Fruit fly (Drosophila melanogaster): ENCODE data around the gene CG9967.

Gene CG9967

DNA sequence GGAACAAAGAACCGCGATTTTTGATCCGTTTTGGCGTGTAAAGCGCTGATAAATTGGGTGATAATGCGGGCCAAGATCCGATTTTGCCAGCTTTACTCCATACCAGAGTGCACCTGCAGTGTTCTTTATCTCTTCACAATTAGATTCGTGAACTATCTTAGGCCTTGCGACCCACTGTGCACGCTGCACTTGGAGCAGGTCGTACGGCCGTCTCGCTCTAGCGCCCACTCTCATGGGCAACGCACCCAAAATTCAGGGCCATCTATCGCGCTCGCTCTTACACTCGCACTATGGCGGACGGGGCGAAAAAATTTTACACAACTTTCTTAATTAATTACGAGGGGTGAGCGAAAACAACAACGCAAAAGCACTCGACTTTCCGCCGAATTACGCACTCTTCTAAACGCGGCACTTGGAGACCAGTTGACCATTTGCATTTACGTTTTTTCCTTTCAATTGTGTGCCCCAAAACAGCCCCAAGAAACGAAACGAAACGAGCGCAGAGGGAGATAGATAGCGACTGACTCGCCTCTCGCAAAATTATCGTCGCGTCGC is 7.1 kb upstream of the CG9967 start:
- TF ChIP-seq CG7045 (GFP tag; optimal IDR thresholded peaks at IDR 0.05) (no peak), toe (GFP tag; optimal IDR thresholded peaks at IDR 0.05) (peak; percentile 2)

DNA sequence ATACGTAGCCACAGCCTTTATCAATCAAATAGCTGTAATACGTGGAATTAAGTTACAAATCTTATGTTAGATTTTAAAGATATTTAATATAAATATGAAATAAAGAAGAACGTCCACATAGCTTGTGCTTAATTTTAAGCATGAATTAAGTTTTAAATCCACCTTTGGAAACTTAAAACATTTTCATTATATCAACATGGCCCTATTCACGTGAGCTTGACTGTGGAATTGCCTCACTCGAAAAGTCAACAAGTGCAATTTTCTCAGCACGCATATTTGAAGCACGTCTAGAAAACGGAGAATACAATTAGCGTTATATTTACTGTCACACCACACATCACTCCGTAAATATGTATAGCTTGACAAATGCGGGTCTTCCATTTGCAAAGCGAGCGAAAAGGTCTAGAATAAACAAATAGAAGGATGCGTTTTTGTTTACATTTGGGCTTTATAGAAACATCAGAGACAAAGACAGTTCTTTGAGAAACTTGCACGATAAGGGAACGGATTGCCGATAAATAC is 6.5 kb upstream of the CG9967 start:
- TF ChIP-seq CG33017 (tag; optimal IDR thresholded peaks at IDR 0.05) (peak; percentile 98), bab1 (GFP tag; optimal IDR thresholded peaks at IDR 0.05) (peak; percentile 97), kay (GFP tag; ENCODE audit: borderline replicate concordance) (peak; percentile 96), CG7101 (tag; optimal IDR thresholded peaks at IDR 0.05) (peak; percentile 97), cic (GFP tag; optimal IDR thresholded peaks at IDR 0.05) (peak; percentile 92), CG14711 (tag; optimal IDR thresholded peaks at IDR 0.05) (peak; percentile 95), CG5204 (GFP tag; optimal IDR thresholded peaks at IDR 0.05) (peak; percentile 87), Crg-1 (GFP tag; optimal IDR thresholded peaks at IDR 0.05) (peak; percentile 91), ovo (GFP tag; optimal IDR thresholded peaks at IDR 0.05) (peak; percentile 90), cnc (optimal IDR thresholded peaks at IDR 0.05) (no peak), toe (GFP tag; optimal IDR thresholded peaks at IDR 0.05) (peak; percentile 88), CG1620 (GFP tag; optimal IDR thresholded peaks at IDR 0.05) (peak; percentile 89), tj (GFP tag; optimal IDR thresholded peaks at IDR 0.05) (peak; percentile 86), Mnt (GFP tag; optimal IDR thresholded peaks at IDR 0.05) (peak; percentile 79), pad (GFP tag; optimal IDR thresholded peaks at IDR 0.05) (peak; percentile 83), CG7045 (GFP tag; optimal IDR thresholded peaks at IDR 0.05) (peak; percentile 97), Hr96 (GFP tag; optimal IDR thresholded peaks at IDR 0.05) (peak; percentile 83), CG12768 (GFP tag; optimal IDR thresholded peaks at IDR 0.05) (peak; percentile 98), Clk (GFP tag; optimal IDR thresholded peaks at IDR 0.05) (peak; percentile 87), CG11617 (GFP tag; optimal IDR thresholded peaks at IDR 0.05) (peak; percentile 94)

DNA sequence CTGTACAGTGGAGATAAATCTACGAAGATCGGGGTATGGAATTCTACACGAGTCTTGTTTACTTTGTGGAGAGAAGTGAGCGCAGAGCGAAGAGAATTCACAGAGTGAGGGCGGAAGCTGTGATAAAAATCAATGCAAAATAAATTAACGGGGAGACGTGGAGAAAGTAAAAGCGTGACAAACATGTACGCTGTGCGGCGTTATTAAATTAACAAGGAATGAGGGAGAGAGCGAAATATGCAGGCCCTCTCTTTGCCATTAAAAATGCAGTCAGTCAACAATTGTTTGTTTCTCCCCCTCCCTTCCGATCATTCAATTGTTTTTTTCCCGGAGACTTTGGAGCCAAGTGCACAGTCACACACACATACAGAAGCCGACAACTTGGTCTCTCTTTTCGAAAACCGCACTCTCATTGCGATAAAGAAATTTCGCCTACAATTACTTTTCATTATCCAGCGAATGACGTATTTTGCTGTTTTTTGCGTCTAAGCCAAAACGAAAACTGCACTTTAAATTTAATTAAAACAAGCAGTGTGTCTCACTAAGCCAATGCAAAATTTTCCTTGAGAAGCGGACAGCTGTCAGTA is 5.7 kb upstream of the CG9967 start:
- TF ChIP-seq bab1 (GFP tag; optimal IDR thresholded peaks at IDR 0.05) (no peak), pad (GFP tag; optimal IDR thresholded peaks at IDR 0.05) (peak; percentile 78), CG7045 (GFP tag; optimal IDR thresholded peaks at IDR 0.05) (peak; percentile 34), Mnt (GFP tag; optimal IDR thresholded peaks at IDR 0.05) (peak; percentile 27), CG33017 (tag; optimal IDR thresholded peaks at IDR 0.05) (peak; percentile 29), tj (GFP tag; optimal IDR thresholded peaks at IDR 0.05) (no peak), CG5204 (GFP tag; optimal IDR thresholded peaks at IDR 0.05) (peak; percentile 65), Crg-1 (GFP tag; optimal IDR thresholded peaks at IDR 0.05) (peak; percentile 28), cnc (optimal IDR thresholded peaks at IDR 0.05) (peak; percentile 52 to 72), CG14711 (tag; optimal IDR thresholded peaks at IDR 0.05) (peak; percentile 18), toe (GFP tag; optimal IDR thresholded peaks at IDR 0.05) (peak; percentile 87), cic (GFP tag; optimal IDR thresholded peaks at IDR 0.05) (peak; percentile 54), CG1620 (GFP tag; optimal IDR thresholded peaks at IDR 0.05) (no peak), CG12768 (GFP tag; optimal IDR thresholded peaks at IDR 0.05) (peak; percentile 97), CG7101 (tag; optimal IDR thresholded peaks at IDR 0.05) (no peak), ovo (GFP tag; optimal IDR thresholded peaks at IDR 0.05) (peak; percentile 79), Clk (GFP tag; optimal IDR thresholded peaks at IDR 0.05) (peak; percentile 27), CG11617 (GFP tag; optimal IDR thresholded peaks at IDR 0.05) (no peak), Hr96 (GFP tag; optimal IDR thresholded peaks at IDR 0.05) (peak; percentile 74), kay (GFP tag; ENCODE audit: borderline replicate concordance) (no peak)

DNA sequence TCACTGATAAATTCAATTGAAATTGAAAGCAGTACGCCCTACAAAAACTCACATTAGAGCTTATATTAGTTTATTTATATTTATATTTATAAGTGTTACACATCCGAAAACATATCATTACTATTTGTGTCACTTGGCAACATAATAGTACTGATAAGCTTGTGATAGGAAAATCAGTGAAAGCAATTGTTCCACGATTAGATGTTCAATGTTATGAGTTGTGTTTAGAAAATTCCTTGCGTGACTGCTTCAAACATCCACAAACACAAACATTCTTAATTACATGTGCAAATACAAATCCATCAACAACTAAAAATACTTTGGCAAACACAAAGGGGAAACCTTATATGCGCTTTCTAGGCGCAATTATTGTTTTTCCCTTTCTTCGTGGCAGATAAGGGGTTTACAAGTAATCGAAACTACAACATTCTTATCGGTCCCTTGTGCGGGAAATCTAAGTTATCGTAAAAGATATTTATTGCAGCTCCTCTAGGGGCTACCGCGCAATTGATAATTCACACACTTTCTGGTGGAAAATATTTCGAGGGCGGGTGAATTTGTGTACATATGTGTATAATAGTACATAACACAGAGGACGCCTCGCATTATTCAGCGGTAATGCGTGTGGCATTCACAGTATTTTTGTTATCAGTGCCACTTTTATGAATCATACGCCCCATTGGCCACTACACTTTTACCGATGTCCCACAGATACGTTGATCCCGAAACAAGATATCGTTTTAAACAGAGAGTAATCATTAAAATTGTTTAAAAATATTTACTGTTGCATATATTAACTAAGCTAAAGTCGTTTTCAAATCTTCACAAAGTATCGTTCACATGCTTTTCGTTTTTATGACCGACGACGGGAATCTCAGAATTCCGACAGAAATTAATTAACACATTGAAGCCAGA is 5.0 kb upstream of the CG9967 start:
- TF ChIP-seq cic (GFP tag; optimal IDR thresholded peaks at IDR 0.05) (peak; percentile 22), kay (GFP tag; ENCODE audit: borderline replicate concordance) (peak; percentile 91), tj (GFP tag; optimal IDR thresholded peaks at IDR 0.05) (no peak)

DNA sequence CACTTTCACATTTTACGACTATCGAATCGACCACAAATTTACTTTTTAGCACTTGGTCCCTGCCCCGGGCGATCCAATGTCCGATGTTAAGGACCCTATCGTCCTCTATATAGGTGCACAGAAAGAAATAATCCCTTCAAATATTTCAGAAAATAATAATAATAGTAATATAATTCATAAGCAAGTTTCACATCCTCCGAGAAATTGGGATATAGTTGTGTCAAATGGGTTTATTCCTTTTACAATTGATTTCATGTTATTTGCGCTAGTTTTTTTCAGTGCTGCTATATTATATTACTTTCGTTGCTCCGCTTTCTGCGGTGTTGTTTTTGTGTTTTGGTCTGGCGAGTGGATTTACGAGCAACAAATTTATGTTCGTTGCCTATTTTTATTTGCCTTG is 8.7 kb downstream of the CG9967 start:
- TF ChIP-seq kay (GFP tag; ENCODE audit: borderline replicate concordance) (no peak), CG11617 (GFP tag; optimal IDR thresholded peaks at IDR 0.05) (no peak), tj (GFP tag; optimal IDR thresholded peaks at IDR 0.05) (no peak), Crg-1 (GFP tag; optimal IDR thresholded peaks at IDR 0.05) (no peak), pad (GFP tag; optimal IDR thresholded peaks at IDR 0.05) (no peak), cic (GFP tag; optimal IDR thresholded peaks at IDR 0.05) (no peak), Clk (GFP tag; optimal IDR thresholded peaks at IDR 0.05) (no peak), CG12768 (GFP tag; optimal IDR thresholded peaks at IDR 0.05) (no peak), CG1620 (GFP tag; optimal IDR thresholded peaks at IDR 0.05) (no peak), CG7045 (GFP tag; optimal IDR thresholded peaks at IDR 0.05) (no peak), Hr96 (GFP tag; optimal IDR thresholded peaks at IDR 0.05) (no peak), bab1 (GFP tag; optimal IDR thresholded peaks at IDR 0.05) (no peak), ovo (GFP tag; optimal IDR thresholded peaks at IDR 0.05) (no peak), toe (GFP tag; optimal IDR thresholded peaks at IDR 0.05) (no peak), CG7101 (tag; optimal IDR thresholded peaks at IDR 0.05) (no peak)

DNA sequence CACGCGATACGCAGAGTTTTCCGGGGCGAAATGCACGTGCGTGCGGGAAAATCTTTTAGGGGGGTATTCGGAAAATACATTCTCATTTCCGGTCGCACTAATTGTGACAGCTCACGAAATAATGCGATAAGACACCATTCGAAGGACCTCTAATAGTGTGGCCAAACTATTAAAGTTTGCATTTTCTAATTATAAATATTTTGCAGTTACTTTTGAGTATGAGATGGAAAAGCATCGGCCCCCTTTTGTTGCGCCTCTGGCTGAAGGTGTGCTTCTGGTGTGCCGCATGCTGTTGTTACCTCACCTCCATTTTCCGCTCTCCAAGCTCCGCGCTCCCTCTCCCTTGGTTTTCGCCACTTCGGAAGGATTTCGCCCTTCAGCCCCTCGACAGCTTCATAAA is 43.0 kb downstream of the CG9967 start:
- TF ChIP-seq CG7045 (GFP tag; optimal IDR thresholded peaks at IDR 0.05) = no peak
